Worm (Caenorhabditis elegans) whole organism, mixed stage, embryonic: ENCODE results near the gene clh-3.

Experiments
- ces-1 ChIP-seq: fragments of 150-350 bp; optimal IDR thresholded peaks from 2 replicates; lab custom pipeline; 2014; ENCODE audit warnings: missing biosample characterization, missing genetic modification reagents, missing genetic modification characterization
- nhr-237 ChIP-seq: fragments of 150-350 bp; optimal IDR thresholded peaks from 2 replicates; lab custom pipeline; 2014; ENCODE audit warnings: missing biosample characterization, missing genetic modification characterization

DNA sequence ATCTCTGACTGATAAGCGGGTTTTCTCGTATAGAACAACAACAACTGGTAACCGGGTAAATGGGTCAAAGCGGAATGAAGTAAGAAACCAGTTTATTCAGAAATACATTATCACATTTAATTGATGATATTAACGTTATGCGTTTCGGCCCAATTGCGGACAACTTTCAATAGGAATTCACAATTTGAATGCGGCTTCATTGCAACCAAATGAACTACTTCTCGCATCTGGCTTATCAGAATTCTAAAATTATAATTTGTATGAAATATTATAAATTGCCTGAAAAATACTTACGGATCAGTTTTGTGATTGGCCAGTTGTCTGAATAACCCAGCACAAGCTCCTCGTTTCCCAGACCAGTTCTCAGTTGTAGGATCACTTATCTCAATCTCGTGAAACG is 57.0 kb downstream of the clh-3 start, which contains the start of gene col-36:
- no peak for TF ChIP-seq nhr-237 (tag; lab: Kevin White, UChicago)
- no peak for TF ChIP-seq ces-1 (GFP tag; lab: Kevin White, UChicago)
